Worm (Caenorhabditis elegans) whole organism, L1 larva: Measurements from ENCODE around the gene T07H8.11.

Experiments used
- aly-2 ChIP-seq: fragments of 150-350 bp; optimal IDR thresholded peaks from 2 replicates; lab custom pipeline; 2014; ENCODE audit warnings: missing biosample characterization, missing genetic modification characterization
- ama-1 ChIP-seq: fragments of 150-350 bp; optimal IDR thresholded peaks from 2 replicates; lab custom pipeline; 2014
- dsc-1 ChIP-seq: sonication (generic microtip); optimal IDR thresholded peaks from 2 replicates; lab custom pipeline; 2016; ENCODE audit warnings: mild to moderate bottlenecking, missing genetic modification characterization, missing compliant biosample characterization
- fkh-10 ChIP-seq: sonication (generic microtip); optimal IDR thresholded peaks from 2 replicates; lab custom pipeline; 2017; ENCODE audit warnings: missing biosample characterization, missing genetic modification reagents, missing genetic modification characterization
- lin-15B ChIP-seq: fragments of 150-350 bp; sonication (generic microtip); optimal IDR thresholded peaks from 3 replicates; lab custom pipeline; 2014; ENCODE audit warnings: missing biosample characterization, missing genetic modification characterization
- nhr-11 ChIP-seq: fragments of 150-350 bp; optimal IDR thresholded peaks from 2 replicates; lab custom pipeline; 2014; ENCODE audit warnings: missing biosample characterization, missing genetic modification characterization
- nhr-237 ChIP-seq: fragments of 150-350 bp; optimal IDR thresholded peaks from 2 replicates; lab custom pipeline; 2014; ENCODE audit warnings: missing biosample characterization, missing genetic modification characterization
- nhr-76 ChIP-seq: sonication (generic microtip); optimal IDR thresholded peaks from 2 replicates; lab custom pipeline; 2017; ENCODE audit warnings: missing biosample characterization, missing genetic modification characterization
- nhr-77 ChIP-seq: fragments of 150-350 bp; optimal IDR thresholded peaks from 2 replicates; lab custom pipeline; 2014; ENCODE audit warnings: missing biosample characterization, missing genetic modification characterization
- sptf-1 ChIP-seq: fragments of 150-350 bp; optimal IDR thresholded peaks from 2 replicates; lab custom pipeline; 2014; ENCODE audit warnings: missing biosample characterization, missing genetic modification characterization
- unc-62 ChIP-seq: fragments of 150-350 bp; optimal IDR thresholded peaks from 2 replicates; lab custom pipeline; 2014; ENCODE audit warnings: missing biosample characterization, missing genetic modification reagents, missing genetic modification characterization

- TF ChIP-seq aly-2 (tag; lab: Kevin White, UChicago) = no peak
- no peak for TF ChIP-seq fkh-10
- no peak for TF ChIP-seq ama-1 (lab: Kevin White, UChicago)
- no peak for TF ChIP-seq sptf-1 (tag; lab: Kevin White, UChicago)
- TF ChIP-seq nhr-237 (tag; lab: Kevin White, UChicago) = no peak
- no peak for TF ChIP-seq nhr-76 (tag; lab: Kevin White, UChicago)
- no peak for TF ChIP-seq dsc-1 (tag; lab: Kevin White, UChicago)
- no peak for TF ChIP-seq nhr-77
- no peak for TF ChIP-seq nhr-11 (tag; lab: Kevin White, UChicago)
- TF ChIP-seq unc-62 = no peak
- no peak for TF ChIP-seq lin-15B (tag; lab: Kevin White, UChicago)
Observed at ce11 chrV:6991771-6992170, 40.6 kb upstream of the T07H8.11 start, which contains the start of gene nhr-162.
